Worm (Caenorhabditis elegans) whole organism, midembryonic: ENCODE results near the gene frpr-11.

Experiments
- T22C8.4 ChIP-seq: fragments of 200-800 bp; sonication (Bioruptor generic); IDR thresholded peaks from 2 replicates; pipeline ENCODE4 v1.3.6; 2022; ENCODE audit warnings: missing genetic modification characterization, missing compliant biosample characterization
- tab-1 ChIP-seq: fragments of 200-800 bp; sonication (Bioruptor generic); IDR thresholded peaks from 2 replicates; pipeline ENCODE4 v1.3.6; 2022; ENCODE audit warnings: missing genetic modification characterization, missing compliant biosample characterization
- ztf-23 ChIP-seq: fragments of 200-800 bp; sonication (Bioruptor generic); IDR thresholded peaks from 2 replicates; pipeline ENCODE4 v1.3.6; 2022; ENCODE audit warnings: missing genetic modification reagents, missing genetic modification characterization, missing compliant biosample characterization
- ztf-29 ChIP-seq: fragments of 200-800 bp; sonication (Bioruptor generic); IDR thresholded peaks from 2 replicates; pipeline ENCODE4 v1.3.6; 2022; ENCODE audit warnings: missing genetic modification reagents, missing genetic modification characterization, missing compliant biosample characterization

- TF ChIP-seq T22C8.4 (GFP tag; lab: Robert Waterston, UW) (no peak), ztf-29 (GFP tag; lab: Robert Waterston, UW) (no peak), ztf-23 (no peak), tab-1 (GFP tag; lab: Robert Waterston, UW) (no peak)
Observed at ce11 chrV:8935104-8935503, 28.1 kb downstream of the frpr-11 start.
